Worm (Caenorhabditis elegans): Measurements from ENCODE around the gene H41C03.1.

ce11 chrII:5884252-5884651, 30.0 kb downstream of the H41C03.1 start, which contains the start of gene rfip-1:
- no peak for TF ChIP-seq pha-4 (tag; optimal IDR thresholded peaks at IDR 0.05)
- no peak for TF ChIP-seq lin-15B (tag; optimal IDR thresholded peaks at IDR 0.05)
- no peak for TF ChIP-seq nhr-11 (tag; optimal IDR thresholded peaks at IDR 0.05)
- no peak for TF ChIP-seq sea-2 (GFP tag; optimal IDR thresholded peaks at IDR 0.05)

Measured in whole organism, L3 larva.